Worm (Caenorhabditis elegans) whole organism, young adult: ENCODE results near the gene gst-44.
A peak's percentile ranks its signal among the peaks of the same experiment; 100 is the strongest.

Experiments
- B0019.2 ChIP-seq: fragments of 200-800 bp; sonication (Bioruptor generic); conservative IDR thresholded peaks from 2 replicates; pipeline ENCODE4 v1.3.6; 2022; ENCODE audit warnings: missing genetic modification reagents, missing genetic modification characterization, missing compliant biosample characterization
- B0336.3 ChIP-seq: fragments of 200-800 bp; sonication (Bioruptor generic); IDR thresholded peaks from 2 replicates; pipeline ENCODE4 v1.3.6; 2022; ENCODE audit warnings: missing genetic modification characterization, missing compliant biosample characterization
- D2030.7 ChIP-seq: fragments of 200-800 bp; sonication (Bioruptor generic); IDR thresholded peaks from 2 replicates; pipeline ENCODE4 v1.3.6; 2022; ENCODE audit warnings: missing genetic modification reagents, missing genetic modification characterization, missing compliant biosample characterization
- F10E7.11 ChIP-seq: sonication (generic microtip); optimal IDR thresholded peaks from 2 replicates; lab custom pipeline; 2017; ENCODE audit warnings: mild to moderate bottlenecking, missing genetic modification characterization, moderate library complexity, missing compliant biosample characterization
- F52B5.7 ChIP-seq: sonication (generic microtip); optimal IDR thresholded peaks from 2 replicates; lab custom pipeline; 2016; ENCODE audit warnings: mild to moderate bottlenecking, missing genetic modification characterization, missing compliant biosample characterization
- F55B11.4 ChIP-seq: sonication (generic microtip); optimal IDR thresholded peaks from 2 replicates; lab custom pipeline; 2016; ENCODE audit warnings: missing compliant biosample characterization, missing genetic modification characterization, borderline replicate concordance; ENCODE audit not compliant: insufficient read depth
- T07F8.4 ChIP-seq: sonication (generic microtip); optimal IDR thresholded peaks from 2 replicates; lab custom pipeline; 2016; ENCODE audit warnings: mild to moderate bottlenecking, missing genetic modification characterization, moderate library complexity, missing compliant biosample characterization
- T26A5.8 ChIP-seq: sonication (generic microtip); optimal IDR thresholded peaks from 2 replicates; lab custom pipeline; 2016; ENCODE audit warnings: missing genetic modification characterization, missing compliant biosample characterization
- Y53G8AR.9 ChIP-seq: fragments of 200-800 bp; sonication (Bioruptor generic); conservative IDR thresholded peaks from 2 replicates; pipeline ENCODE4 v1.3.6; 2022; ENCODE audit warnings: missing genetic modification reagents, missing genetic modification characterization, missing compliant biosample characterization
- aptf-2 ChIP-seq: fragments of 200-800 bp; sonication (Bioruptor generic); conservative IDR thresholded peaks from 2 replicates; pipeline ENCODE4 v1.3.6; 2022; ENCODE audit warnings: missing genetic modification reagents, missing genetic modification characterization, missing compliant biosample characterization
- atf-7 ChIP-seq: sonication (generic microtip); optimal IDR thresholded peaks from 2 replicates; lab custom pipeline; 2017; ENCODE audit warnings: mild to moderate bottlenecking, missing genetic modification characterization, missing compliant biosample characterization
- attf-6 ChIP-seq: fragments of 200-800 bp; sonication (Bioruptor generic); IDR thresholded peaks from 2 replicates; pipeline ENCODE4 v1.3.6; 2022; ENCODE audit warnings: missing genetic modification reagents, missing genetic modification characterization, missing compliant biosample characterization
- bed-1 ChIP-seq: fragments of 200-800 bp; sonication (Bioruptor generic); IDR thresholded peaks from 2 replicates; pipeline ENCODE4 v1.3.6; 2022; ENCODE audit warnings: missing genetic modification reagents, missing genetic modification characterization, missing compliant biosample characterization
- bed-2 ChIP-seq: fragments of 200-800 bp; sonication (Bioruptor generic); IDR thresholded peaks from 2 replicates; pipeline ENCODE4 v1.3.6; 2022; ENCODE audit warnings: missing genetic modification reagents, missing genetic modification characterization, missing compliant biosample characterization
- cebp-2 ChIP-seq: fragments of 200-800 bp; sonication (Bioruptor generic); IDR thresholded peaks from 2 replicates; pipeline ENCODE4 v1.3.6; 2022; ENCODE audit warnings: missing genetic modification characterization, missing compliant biosample characterization
- ceh-100 ChIP-seq: fragments of 200-800 bp; sonication (Bioruptor generic); IDR thresholded peaks from 2 replicates; pipeline ENCODE4 v1.3.6; 2022; ENCODE audit warnings: missing genetic modification reagents, missing genetic modification characterization, missing compliant biosample characterization
- ceh-27 ChIP-seq: fragments of 200-800 bp; sonication (Bioruptor generic); optimal IDR thresholded peaks from 2 replicates; lab custom pipeline; 2018; ENCODE audit warnings: mild to moderate bottlenecking, missing genetic modification characterization, moderate library complexity, missing compliant biosample characterization
- ceh-40 ChIP-seq: fragments of 200-800 bp; sonication (Bioruptor generic); IDR thresholded peaks from 2 replicates; pipeline ENCODE4 v1.3.6; 2022; ENCODE audit warnings: missing genetic modification characterization, missing compliant biosample characterization
- ceh-79 ChIP-seq: sonication (generic microtip); optimal IDR thresholded peaks from 2 replicates; lab custom pipeline; 2017; ENCODE audit warnings: mild to moderate bottlenecking, missing genetic modification characterization, missing compliant biosample characterization
- chd-7 ChIP-seq: sonication (generic microtip); optimal IDR thresholded peaks from 2 replicates; lab custom pipeline; 2016; ENCODE audit warnings: mild to moderate bottlenecking, missing genetic modification characterization, moderate library complexity, missing compliant biosample characterization
- egl-18 ChIP-seq: fragments of 200-800 bp; sonication (Bioruptor generic); IDR thresholded peaks from 2 replicates; pipeline ENCODE4 v1.3.6; 2022; ENCODE audit warnings: missing genetic modification reagents, missing genetic modification characterization, missing compliant biosample characterization
- egl-44 ChIP-seq: fragments of 200-800 bp; sonication (Bioruptor generic); IDR thresholded peaks from 2 replicates; pipeline ENCODE4 v1.3.6; 2022; ENCODE audit warnings: missing genetic modification reagents, missing genetic modification characterization, missing compliant biosample characterization
- hmg-20 ChIP-seq: fragments of 200-800 bp; sonication (Bioruptor generic); IDR thresholded peaks from 2 replicates; pipeline ENCODE4 v1.3.6; 2022; ENCODE audit warnings: missing genetic modification reagents, missing genetic modification characterization, missing compliant biosample characterization
- let-607 ChIP-seq, 2 experiments: fragments of 200-800 bp in 1 of 2; sonication (Bioruptor generic) in 1 of 2; sonication (generic microtip) in 1 of 2; optimal IDR thresholded peaks; 2 replicates each; lab custom pipeline; 2016 to 2018; ENCODE audit warnings: mild to moderate bottlenecking in 2 of 2, missing compliant biosample characterization in 2 of 2, missing genetic modification characterization in 2 of 2, moderate library complexity in 2 of 2, missing genotype in 1 of 2
- lin-26 ChIP-seq: fragments of 200-800 bp; sonication (Bioruptor generic); IDR thresholded peaks from 2 replicates; pipeline ENCODE4 v1.3.6; 2022; ENCODE audit warnings: missing genetic modification reagents, missing genetic modification characterization, missing compliant biosample characterization
- lin-35 ChIP-seq, 3 experiments: fragments of 150-350 bp in 2 of 3; sonication (generic microtip) in 1 of 3; optimal IDR thresholded peaks; 2 replicates each; lab custom pipeline; 2014 to 2018; ENCODE audit warnings: missing biosample characterization in 3 of 3, missing genetic modification characterization in 3 of 3, missing genetic modification reagents in 3 of 3
- lsl-1 ChIP-seq: fragments of 200-800 bp; sonication (Bioruptor generic); optimal IDR thresholded peaks from 2 replicates; lab custom pipeline; 2018; ENCODE audit warnings: mild to moderate bottlenecking, missing genetic modification characterization, moderate library complexity, missing compliant biosample characterization
- lsy-27 ChIP-seq: sonication (generic microtip); optimal IDR thresholded peaks from 2 replicates; lab custom pipeline; 2017; ENCODE audit warnings: missing genetic modification characterization, mild to moderate bottlenecking, missing compliant biosample characterization, antibody characterized with exemption, missing genotype, borderline replicate concordance; ENCODE audit not compliant: insufficient read depth
- madf-3 ChIP-seq: fragments of 200-800 bp; sonication (Bioruptor generic); IDR thresholded peaks from 2 replicates; pipeline ENCODE4 v1.3.6; 2022; ENCODE audit warnings: missing genetic modification reagents, missing genetic modification characterization, missing compliant biosample characterization
- madf-6 ChIP-seq: fragments of 200-800 bp; sonication (Bioruptor generic); IDR thresholded peaks from 2 replicates; pipeline ENCODE4 v1.3.6; 2022; ENCODE audit warnings: missing genetic modification reagents, missing genetic modification characterization, missing compliant biosample characterization
- nfya-1 ChIP-seq: sonication (generic microtip); optimal IDR thresholded peaks from 2 replicates; lab custom pipeline; 2017; ENCODE audit warnings: antibody characterized with exemption, missing compliant biosample characterization, missing genetic modification characterization, borderline replicate concordance; ENCODE audit not compliant: insufficient read depth
- nhr-120 ChIP-seq: fragments of 200-800 bp; sonication (Bioruptor generic); IDR thresholded peaks from 2 replicates; pipeline ENCODE4 v1.3.6; 2022; ENCODE audit warnings: missing genetic modification characterization, missing compliant biosample characterization
- nhr-179 ChIP-seq: sonication (generic microtip); optimal IDR thresholded peaks from 2 replicates; lab custom pipeline; 2016; ENCODE audit warnings: mild to moderate bottlenecking, missing genetic modification characterization, missing compliant biosample characterization
- nhr-27 ChIP-seq: fragments of 200-800 bp; sonication (Bioruptor generic); optimal IDR thresholded peaks from 2 replicates; lab custom pipeline; 2018; ENCODE audit warnings: mild to moderate bottlenecking, missing genetic modification characterization, moderate library complexity, missing compliant biosample characterization
- pbrm-1 ChIP-seq: fragments of 200-800 bp; sonication (Bioruptor generic); IDR thresholded peaks from 2 replicates; pipeline ENCODE4 v1.3.6; 2022; ENCODE audit warnings: missing genetic modification reagents, missing genetic modification characterization, missing compliant biosample characterization
- rcor-1 ChIP-seq: fragments of 200-800 bp; sonication (Bioruptor generic); IDR thresholded peaks from 2 replicates; pipeline ENCODE4 v1.3.6; 2022; ENCODE audit warnings: missing genetic modification reagents, missing genetic modification characterization, missing compliant biosample characterization
- repo-1 ChIP-seq: sonication (generic microtip); optimal IDR thresholded peaks from 2 replicates; lab custom pipeline; 2017; ENCODE audit warnings: mild to moderate bottlenecking, missing genetic modification characterization, missing compliant biosample characterization
- snpc-3.4 ChIP-seq: sonication (generic microtip); optimal IDR thresholded peaks from 2 replicates; lab custom pipeline; 2017; ENCODE audit warnings: missing genetic modification characterization, mild to moderate bottlenecking, missing compliant biosample characterization, antibody characterized with exemption, moderate library complexity, missing genotype, missing genetic modification reagents
- somi-1 ChIP-seq: fragments of 200-800 bp; sonication (Bioruptor generic); optimal IDR thresholded peaks from 2 replicates; lab custom pipeline; 2018; ENCODE audit warnings: mild to moderate bottlenecking, missing genetic modification characterization, missing compliant biosample characterization
- tbp1 ChIP-seq: fragments of 200-800 bp; sonication (Bioruptor generic); optimal IDR thresholded peaks from 2 replicates; lab custom pipeline; 2018; ENCODE audit warnings: mild to moderate bottlenecking, missing genetic modification characterization, missing compliant biosample characterization
- unc-62 ChIP-seq: fragments of 150-350 bp; optimal IDR thresholded peaks from 2 replicates; lab custom pipeline; 2014; ENCODE audit warnings: missing biosample characterization, missing genetic modification reagents, missing genetic modification characterization
- zfh-2 ChIP-seq: fragments of 200-800 bp; sonication (Bioruptor generic); conservative IDR thresholded peaks from 2 replicates; pipeline ENCODE4 v1.3.6; 2022; ENCODE audit warnings: missing genetic modification reagents, missing genetic modification characterization, missing compliant biosample characterization
- ztf-18 ChIP-seq: sonication (generic microtip); optimal IDR thresholded peaks from 2 replicates; lab custom pipeline; 2016; ENCODE audit warnings: missing genotype, mild to moderate bottlenecking, missing genetic modification characterization, missing compliant biosample characterization
- ztf-22 ChIP-seq: fragments of 200-800 bp; sonication (Bioruptor generic); optimal IDR thresholded peaks from 2 replicates; lab custom pipeline; 2018; ENCODE audit warnings: mild to moderate bottlenecking, missing genetic modification characterization, moderate library complexity, missing compliant biosample characterization
- ztf-26 ChIP-seq: sonication (generic microtip); optimal IDR thresholded peaks from 2 replicates; lab custom pipeline; 2017; ENCODE audit warnings: missing genetic modification characterization, missing compliant biosample characterization
- ztf-28 ChIP-seq: fragments of 200-800 bp; sonication (Bioruptor generic); IDR thresholded peaks from 2 replicates; pipeline ENCODE4 v1.3.6; 2022; ENCODE audit warnings: missing genetic modification reagents, missing genetic modification characterization, missing compliant biosample characterization

Gene gst-44

DNA sequence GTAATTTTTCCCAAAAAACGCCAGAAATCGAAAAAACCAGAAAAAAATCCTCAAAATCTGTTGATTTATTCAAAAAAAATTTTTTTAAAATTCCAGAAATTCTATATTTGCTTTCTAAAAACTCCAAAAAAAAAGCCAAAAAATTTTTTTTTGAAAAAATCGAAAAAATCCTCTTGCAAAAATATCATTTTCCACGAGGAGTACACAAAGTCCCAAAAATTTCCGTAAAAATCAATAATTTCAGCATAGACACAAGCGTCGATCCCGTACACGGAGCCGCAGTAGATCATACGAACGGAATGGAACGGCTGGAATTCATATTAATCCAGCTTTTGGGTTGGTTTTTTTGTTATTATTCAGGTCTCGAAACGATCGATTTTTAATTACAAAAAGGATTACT, 22.5 kb upstream of the gst-44 start:
- TF ChIP-seq pbrm-1 (GFP tag; lab: Robert Waterston, UW), result no peak
- TF ChIP-seq let-607 (tag; optimal IDR thresholded peaks at IDR 0.05; lab: Kevin White, UChicago), result no peak
- TF ChIP-seq D2030.7 (GFP tag; lab: Robert Waterston, UW), result no peak
- TF ChIP-seq B0336.3 (GFP tag; lab: Robert Waterston, UW), result no peak
- no peak for TF ChIP-seq F10E7.11 (tag; lab: Kevin White, UChicago)
- no peak for TF ChIP-seq B0019.2
- no peak for TF ChIP-seq snpc-3.4
- TF ChIP-seq ceh-79 (tag; lab: Kevin White, UChicago), result no peak
- TF ChIP-seq atf-7 (tag; lab: Kevin White, UChicago), result no peak
- TF ChIP-seq ztf-22 (GFP tag; lab: Kevin White, UChicago), result no peak
- TF ChIP-seq ztf-18, result no peak
- TF ChIP-seq tbp1 (GFP tag; lab: Kevin White, UChicago), result no peak
- TF ChIP-seq lsy-27 (tag; lab: Kevin White, UChicago), result no peak
- no peak for TF ChIP-seq somi-1 (GFP tag; lab: Kevin White, UChicago)
- no peak for TF ChIP-seq T26A5.8

- TF ChIP-seq ceh-40 (GFP tag; lab: Robert Waterston, UW) (no peak), F52B5.7 (tag; lab: Kevin White, UChicago) (peak; percentile 92), Y53G8AR.9 (peak; percentile 83), chd-7 (tag; lab: Kevin White, UChicago) (peak; percentile 84), lin-26 (GFP tag; lab: Robert Waterston, UW) (peak; percentile 93), aptf-2 (GFP tag; lab: Robert Waterston, UW) (no peak), F55B11.4 (tag; lab: Kevin White, UChicago) (no peak), hmg-20 (peak; percentile 84), lsy-27 (tag; lab: Kevin White, UChicago) (peak; percentile 59), bed-2 (0 out of 2 replicates have a peak, but pooled peaks have one; percentile 60), ceh-79 (tag; lab: Kevin White, UChicago) (peak; percentile 90), ceh-100 (GFP tag; lab: Robert Waterston, UW) (peak; percentile 69), cebp-2 (GFP tag; lab: Robert Waterston, UW) (peak; percentile 87), bed-1 (GFP tag; lab: Robert Waterston, UW) (0 out of 2 replicates have a peak, but pooled peaks have one; percentile 54), nhr-27 (tag; lab: Kevin White, UChicago) (peak; percentile 67), lin-35 (GFP tag; optimal IDR thresholded peaks at IDR 0.05; lab: Kevin White, UChicago) (no peak), egl-44 (GFP tag; lab: Robert Waterston, UW) (peak; percentile 92), pbrm-1 (GFP tag; lab: Robert Waterston, UW) (peak; percentile 89), ztf-28 (peak; percentile 88), madf-6 (GFP tag; lab: Robert Waterston, UW) (peak; percentile 64; the same call in 1 of the 2 replicates), nhr-179 (tag; lab: Kevin White, UChicago) (peak; percentile 44), nfya-1 (no peak), ztf-22 (GFP tag; lab: Kevin White, UChicago) (no peak), ceh-27 (GFP tag; lab: Kevin White, UChicago) (peak; percentile 93), unc-62 (GFP tag; lab: Kevin White, UChicago) (no peak), zfh-2 (peak; percentile 96), repo-1 (tag; lab: Kevin White, UChicago) (peak; percentile 89), madf-3 (peak; percentile 69; the same call in 1 of the 2 replicates), nhr-120 (GFP tag; lab: Robert Waterston, UW) (no peak), ztf-26 (tag; lab: Kevin White, UChicago) (peak; percentile 86), B0336.3 (GFP tag; lab: Robert Waterston, UW) (peak; percentile 92), egl-18 (GFP tag; lab: Robert Waterston, UW) (peak; percentile 61; the same call in 1 of the 2 replicates), T26A5.8 (peak; percentile 85), lsl-1 (GFP tag; lab: Kevin White, UChicago) (peak; percentile 54), attf-6 (GFP tag; lab: Robert Waterston, UW) (peak; percentile 88), T07F8.4 (peak; percentile 82), rcor-1 (peak; percentile 72), snpc-3.4 (peak; percentile 58)
These were observed 20.7 kb upstream of the gst-44 start for ce11 chrV:16370039-16370438.
